Fruit fly (Drosophila melanogaster) whole organism, prepupa: ENCODE results near the gene Ilk.
A peak's percentile ranks its signal among the peaks of the same experiment; 100 is the strongest.

Experiments
- Blimp-1 ChIP-seq: fragments of 200-800 bp; sonication (Bioruptor generic); optimal IDR thresholded peaks from 3 replicates; lab custom pipeline; 2017; ENCODE audit warnings: missing biosample characterization, missing genetic modification characterization, mild to moderate bottlenecking, moderate library complexity, missing genetic modification reagents
- CG10631 ChIP-seq: fragments of 200-800 bp; sonication (Bioruptor generic); optimal IDR thresholded peaks from 2 replicates; lab custom pipeline; 2016; ENCODE audit warnings: missing biosample characterization, missing genetic modification characterization
- CG10669 ChIP-seq: fragments of 200-800 bp; sonication (Bioruptor generic); optimal IDR thresholded peaks from 3 replicates; lab custom pipeline; 2018; ENCODE audit warnings: missing biosample characterization, mild to moderate bottlenecking, missing genetic modification characterization, moderate library complexity
- CG11294 ChIP-seq: fragments of 200-800 bp; sonication (Bioruptor generic); IDR thresholded peaks from 2 replicates; pipeline ENCODE4 v1.3.6; 2022; ENCODE audit warnings: missing biosample characterization, missing genetic modification characterization
- CG11762 ChIP-seq: fragments of 200-800 bp; sonication (Bioruptor generic); optimal IDR thresholded peaks from 3 replicates; lab custom pipeline; 2016; ENCODE audit warnings: missing biosample characterization, missing genetic modification characterization; ENCODE audit not compliant: insufficient read depth
- CG15336 ChIP-seq: fragments of 200-800 bp; sonication (Bioruptor generic); IDR thresholded peaks from 2 replicates; pipeline ENCODE4 v1.3.6; 2022; ENCODE audit warnings: missing biosample characterization, missing genetic modification characterization
- CG16779 ChIP-seq: fragments of 200-800 bp; sonication (Bioruptor generic); optimal IDR thresholded peaks from 3 replicates; lab custom pipeline; 2017; ENCODE audit warnings: missing biosample characterization, mild to moderate bottlenecking, missing genetic modification characterization
- CG3032 ChIP-seq: fragments of 200-800 bp; optimal IDR thresholded peaks from 2 replicates; lab custom pipeline; 2019; ENCODE audit warnings: missing biosample characterization, mild to moderate bottlenecking, missing genetic modification characterization, moderate library complexity
- CG31627 ChIP-seq: fragments of 200-800 bp; sonication (Bioruptor generic); optimal IDR thresholded peaks from 3 replicates; lab custom pipeline; 2016; ENCODE audit warnings: missing biosample characterization, missing genetic modification characterization
- CG32006 ChIP-seq: fragments of 200-800 bp; sonication (Bioruptor generic); optimal IDR thresholded peaks from 3 replicates; lab custom pipeline; 2017; ENCODE audit warnings: missing biosample characterization, mild to moderate bottlenecking, missing genetic modification characterization
- CG34406 ChIP-seq: fragments of 200-800 bp; sonication (Bioruptor generic); optimal IDR thresholded peaks from 3 replicates; lab custom pipeline; 2016; ENCODE audit warnings: missing biosample characterization, missing genetic modification characterization
- CG4318 ChIP-seq: fragments of 200-800 bp; sonication (Bioruptor generic); optimal IDR thresholded peaks from 3 replicates; lab custom pipeline; 2017; ENCODE audit warnings: missing biosample characterization, mild to moderate bottlenecking, missing genetic modification characterization
- CG6163 ChIP-seq: fragments of 200-800 bp; sonication (Bioruptor generic); IDR thresholded peaks from 3 replicates; pipeline ENCODE4 v1.3.6; 2022; ENCODE audit warnings: missing biosample characterization, missing genetic modification characterization
- CG6276 ChIP-seq: fragments of 200-800 bp; sonication (Bioruptor generic); optimal IDR thresholded peaks from 2 replicates; lab custom pipeline; 2017; ENCODE audit warnings: missing biosample characterization, mild to moderate bottlenecking, missing genetic modification characterization
- CG6808 ChIP-seq: fragments of 200-800 bp; sonication (Bioruptor generic); optimal IDR thresholded peaks from 3 replicates; lab custom pipeline; 2017; ENCODE audit warnings: missing biosample characterization, missing genetic modification characterization, mild to moderate bottlenecking, moderate library complexity, missing genetic modification reagents
- CG6854 ChIP-seq: fragments of 200-800 bp; sonication (Bioruptor generic); optimal IDR thresholded peaks from 2 replicates; lab custom pipeline; 2017; ENCODE audit warnings: missing biosample characterization, mild to moderate bottlenecking, missing genetic modification characterization
- CG7368 ChIP-seq: fragments of 200-800 bp; sonication (Bioruptor generic); optimal IDR thresholded peaks from 3 replicates; lab custom pipeline; 2016; ENCODE audit warnings: missing biosample characterization, missing genetic modification characterization
- CG8119 ChIP-seq: fragments of 200-800 bp; sonication (Bioruptor generic); IDR thresholded peaks from 3 replicates; pipeline ENCODE4 v1.3.6; 2022; ENCODE audit warnings: missing biosample characterization, missing genetic modification characterization
- CG8319 ChIP-seq: fragments of 200-800 bp; sonication (Bioruptor generic); optimal IDR thresholded peaks from 3 replicates; lab custom pipeline; 2016; ENCODE audit warnings: missing biosample characterization, missing genetic modification characterization
- CG8632 ChIP-seq: fragments of 200-800 bp; sonication (Bioruptor generic); optimal IDR thresholded peaks from 3 replicates; lab custom pipeline; 2016; ENCODE audit warnings: missing biosample characterization, missing genetic modification characterization
- CG9139 ChIP-seq: fragments of 200-800 bp; sonication (Bioruptor generic); optimal IDR thresholded peaks from 3 replicates; lab custom pipeline; 2017; ENCODE audit warnings: missing biosample characterization, mild to moderate bottlenecking, missing genetic modification characterization
- Eip75B ChIP-seq: fragments of 200-800 bp; sonication (Bioruptor generic); optimal IDR thresholded peaks from 3 replicates; lab custom pipeline; 2016; ENCODE audit warnings: missing biosample characterization, missing genetic modification characterization
- Eip78C ChIP-seq: fragments of 200-800 bp; sonication (Bioruptor generic); peaks from one replicate; lab custom pipeline; 2016; ENCODE audit warnings: missing biosample characterization, missing genetic modification characterization
- Eip93F ChIP-seq: fragments of 200-800 bp; sonication (Bioruptor generic); optimal IDR thresholded peaks from 2 replicates; lab custom pipeline; 2016; ENCODE audit warnings: missing biosample characterization, mild to moderate bottlenecking, missing genetic modification characterization
- Ets21C ChIP-seq: fragments of 200-800 bp; sonication (Bioruptor generic); optimal IDR thresholded peaks from 3 replicates; lab custom pipeline; 2016; ENCODE audit warnings: missing biosample characterization, missing genetic modification characterization
- Ets96B ChIP-seq: fragments of 200-800 bp; optimal IDR thresholded peaks from 2 replicates; lab custom pipeline; 2019; ENCODE audit warnings: missing biosample characterization, mild to moderate bottlenecking, missing genetic modification characterization, moderate library complexity
- Gug ChIP-seq: fragments of 200-800 bp; sonication (Bioruptor generic); IDR thresholded peaks from 2 replicates; pipeline ENCODE4 v1.3.6; 2022; ENCODE audit warnings: missing biosample characterization, missing genetic modification characterization
- Hr38 ChIP-seq: sonication (Bioruptor generic); optimal IDR thresholded peaks from 2 replicates; lab custom pipeline; 2016; ENCODE audit warnings: missing biosample characterization, missing genetic modification characterization
- Hr39 ChIP-seq: fragments of 200-800 bp; sonication (Bioruptor generic); optimal IDR thresholded peaks from 2 replicates; lab custom pipeline; 2016; ENCODE audit warnings: missing biosample characterization, missing genetic modification characterization
- Hr4 ChIP-seq: fragments of 200-800 bp; sonication (Bioruptor generic); optimal IDR thresholded peaks from 3 replicates; lab custom pipeline; 2016; ENCODE audit warnings: missing biosample characterization, missing genetic modification characterization
- Smox ChIP-seq: fragments of 200-800 bp; sonication (Bioruptor generic); optimal IDR thresholded peaks from 3 replicates; lab custom pipeline; 2016; ENCODE audit warnings: missing biosample characterization, missing genetic modification characterization
- Sox15 ChIP-seq: fragments of 200-800 bp; sonication (Bioruptor generic); optimal IDR thresholded peaks from 3 replicates; lab custom pipeline; 2016; ENCODE audit warnings: missing biosample characterization, missing genetic modification characterization
- achi ChIP-seq: fragments of 200-800 bp; sonication (Bioruptor generic); optimal IDR thresholded peaks from 3 replicates; lab custom pipeline; 2016; ENCODE audit warnings: missing biosample characterization, missing genetic modification characterization
- acj6 ChIP-seq: fragments of 200-800 bp; sonication (Bioruptor generic); optimal IDR thresholded peaks from 3 replicates; lab custom pipeline; 2016; ENCODE audit warnings: missing biosample characterization, missing genetic modification characterization
- cyc ChIP-seq: fragments of 200-800 bp; sonication (Bioruptor generic); optimal IDR thresholded peaks from 3 replicates; lab custom pipeline; 2016; ENCODE audit warnings: missing biosample characterization, missing genetic modification characterization
- dac ChIP-seq: fragments of 200-800 bp; sonication (Bioruptor generic); optimal IDR thresholded peaks from 2 replicates; lab custom pipeline; 2017; ENCODE audit warnings: missing biosample characterization, mild to moderate bottlenecking, missing genetic modification characterization
- dsx ChIP-seq: fragments of 200-800 bp; optimal IDR thresholded peaks from 3 replicates; lab custom pipeline; 2019; ENCODE audit warnings: missing biosample characterization, mild to moderate bottlenecking, missing genetic modification characterization, moderate library complexity; ENCODE audit not compliant: poor library complexity, severe bottlenecking
- eg ChIP-seq: fragments of 200-800 bp; sonication (Bioruptor generic); IDR thresholded peaks from 3 replicates; pipeline ENCODE4 v1.3.6; 2022; ENCODE audit warnings: missing biosample characterization, missing genetic modification characterization
- esn ChIP-seq: fragments of 200-800 bp; sonication (Bioruptor generic); optimal IDR thresholded peaks from 2 replicates; lab custom pipeline; 2016; ENCODE audit warnings: missing biosample characterization, mild to moderate bottlenecking, missing genetic modification characterization, moderate library complexity
- fd59A ChIP-seq: fragments of 200-800 bp; sonication (Bioruptor generic); optimal IDR thresholded peaks from 2 replicates; lab custom pipeline; 2017; ENCODE audit warnings: missing biosample characterization, mild to moderate bottlenecking, missing genetic modification characterization, missing genetic modification reagents
- fd85E ChIP-seq: fragments of 200-800 bp; sonication (Bioruptor generic); optimal IDR thresholded peaks from 3 replicates; lab custom pipeline; 2016; ENCODE audit warnings: missing biosample characterization, missing genetic modification characterization
- fkh ChIP-seq: fragments of 200-800 bp; sonication (Bioruptor generic); optimal IDR thresholded peaks from 3 replicates; lab custom pipeline; 2017; ENCODE audit warnings: missing biosample characterization, mild to moderate bottlenecking, missing genetic modification characterization, moderate library complexity
- net ChIP-seq: fragments of 200-800 bp; sonication (Bioruptor generic); optimal IDR thresholded peaks from 3 replicates; lab custom pipeline; 2016; ENCODE audit warnings: missing biosample characterization, missing genetic modification characterization
- salr ChIP-seq, 2 experiments: fragments of 200-800 bp; sonication (Bioruptor generic); optimal IDR thresholded peaks; 3 replicates each; lab custom pipeline; 2016 to 2018; ENCODE audit warnings: missing biosample characterization in 2 of 2, missing genetic modification characterization in 2 of 2, mild to moderate bottlenecking in 1 of 2
- ss ChIP-seq, 2 experiments: fragments of 200-800 bp; sonication (Bioruptor generic); optimal IDR thresholded peaks; 2 replicates in 1 of 2; 3 replicates in 1 of 2; lab custom pipeline; 2017 to 2018; ENCODE audit warnings: mild to moderate bottlenecking in 2 of 2, missing biosample characterization in 2 of 2, missing genetic modification characterization in 2 of 2, moderate library complexity in 1 of 2
- topi ChIP-seq: fragments of 200-800 bp; sonication (Bioruptor generic); optimal IDR thresholded peaks from 3 replicates; lab custom pipeline; 2016; ENCODE audit warnings: missing biosample characterization, missing genetic modification characterization

Gene Ilk

DNA sequence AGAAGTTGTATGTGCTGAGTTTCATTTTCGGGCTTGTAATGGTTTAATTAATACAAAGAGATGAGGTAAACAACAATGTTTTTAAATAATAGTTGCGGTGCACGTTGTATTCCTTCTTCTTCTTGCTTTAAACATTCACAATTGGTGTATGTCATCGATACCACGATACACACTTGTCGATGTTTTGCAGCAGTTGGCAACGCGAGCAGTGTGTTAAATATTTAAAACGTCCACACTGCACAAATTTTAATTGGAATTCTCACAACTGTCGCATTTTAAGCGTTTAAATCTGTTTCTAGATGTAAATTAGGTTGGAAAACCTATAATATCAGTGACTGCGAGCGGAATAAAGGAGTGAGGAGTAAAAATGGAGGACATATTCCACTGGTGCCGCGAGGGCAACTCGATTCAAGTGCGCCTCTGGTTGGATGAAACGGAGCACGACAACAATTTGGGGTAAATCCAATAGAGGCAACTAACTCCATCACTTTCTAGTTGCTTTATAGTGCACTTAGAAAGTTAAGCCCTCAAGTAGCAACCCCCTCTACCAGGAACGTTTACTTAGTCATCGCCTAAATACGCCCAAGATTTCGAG lies at the start of gene Ilk, which contains the start of gene Trmt112:
Ilk (plus strand) TSS at position 205 of the 595 bp plus-strand sequence.
Trmt112 (minus strand) TSS at position 143 of the 595 bp plus-strand sequence.
- TF ChIP-seq Eip78C (GFP tag; lab: Kevin White, UChicago) (peak; percentile 76), cyc (GFP tag; lab: Kevin White, UChicago) (no peak), fd59A (no peak), fkh (GFP tag; lab: Kevin White, UChicago) (peak; percentile 60), esn (GFP tag; lab: Kevin White, UChicago) (no peak), CG6163 (GFP tag; lab: Robert Waterston, UW) (no peak), CG9139 (GFP tag; lab: Kevin White, UChicago) (no peak), CG6808 (GFP tag; lab: Kevin White, UChicago) (no peak), Ets21C (GFP tag; lab: Kevin White, UChicago) (no peak), dsx (peak; percentile 46), CG15336 (GFP tag; lab: Robert Waterston, UW) (no peak), CG8319 (GFP tag; lab: Kevin White, UChicago) (no peak)

DNA sequence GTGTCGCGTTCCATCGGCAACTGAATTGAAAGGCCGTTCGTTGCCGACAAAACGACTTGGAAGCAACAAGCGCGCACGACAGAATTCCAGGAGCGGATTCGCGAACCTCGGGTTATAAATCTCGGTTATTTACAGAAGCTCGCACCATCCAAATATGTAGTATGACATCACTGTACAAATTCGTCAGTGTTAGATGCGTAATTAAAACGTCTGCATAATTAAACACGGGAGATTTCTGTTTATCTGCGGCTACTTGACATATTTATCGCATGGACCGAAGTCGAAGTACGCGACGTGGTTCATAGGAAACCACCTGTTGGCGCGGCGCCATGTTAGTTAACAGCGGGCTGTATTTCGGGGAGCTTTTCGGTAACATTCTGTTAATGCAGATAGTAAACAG lies 44.8 kb upstream of the Ilk start, which contains the start of gene Ac78C:
Ac78C (minus strand) TSS at position 26 of the 400 bp plus-strand sequence.
- peak; percentile 86 for TF ChIP-seq Hr39 (GFP tag; lab: Kevin White, UChicago)
- peak; percentile 85 for TF ChIP-seq dac
- peak; percentile 77 for TF ChIP-seq Smox (GFP tag; lab: Kevin White, UChicago)
- peak; percentile 94 for TF ChIP-seq Eip78C (GFP tag; lab: Kevin White, UChicago)
- peak; percentile 82 for TF ChIP-seq acj6 (GFP tag; lab: Kevin White, UChicago)
- TF ChIP-seq CG11762 (GFP tag; lab: Kevin White, UChicago) = peak; percentile 79
- peak; percentile 81 for TF ChIP-seq CG10631
- peak; percentile 87 for TF ChIP-seq CG8119 (GFP tag; lab: Robert Waterston, UW)
- peak; percentile 51 for TF ChIP-seq Blimp-1 (GFP tag; lab: Kevin White, UChicago)
- peak; percentile 90 for TF ChIP-seq Gug
- TF ChIP-seq CG6808 (GFP tag; lab: Kevin White, UChicago) = peak; percentile 73
- TF ChIP-seq CG34406 = peak; percentile 75
- peak; percentile 84 for TF ChIP-seq esn (GFP tag; lab: Kevin White, UChicago)
- peak; percentile 85 for TF ChIP-seq CG32006 (GFP tag; lab: Kevin White, UChicago)
- TF ChIP-seq Sox15 = peak; percentile 77
- peak; percentile 82 for TF ChIP-seq CG8319 (GFP tag; lab: Kevin White, UChicago)
- peak; percentile 82 for TF ChIP-seq CG4318 (GFP tag; lab: Kevin White, UChicago)
- TF ChIP-seq CG10669 (GFP tag; lab: Kevin White, UChicago) = peak; percentile 79
- peak; percentile 24 to 59 for TF ChIP-seq salr (GFP tag; optimal IDR thresholded peaks at IDR 0.05; lab: Kevin White, UChicago)
- peak; percentile 90 for TF ChIP-seq Eip75B (GFP tag; lab: Kevin White, UChicago)
- peak; percentile 96 for TF ChIP-seq fkh (GFP tag; lab: Kevin White, UChicago)
- peak; percentile 82 for TF ChIP-seq CG16779 (tag; lab: Kevin White, UChicago)
- TF ChIP-seq Hr4 = peak; percentile 91
- peak; percentile 86 for TF ChIP-seq CG31627
- peak; percentile 70 for TF ChIP-seq dsx
- peak; percentile 82 for TF ChIP-seq topi (GFP tag; lab: Kevin White, UChicago)
- TF ChIP-seq cyc (GFP tag; lab: Kevin White, UChicago) = peak; percentile 87
- peak; percentile 78 for TF ChIP-seq CG9139 (GFP tag; lab: Kevin White, UChicago)
- peak; percentile 38 for TF ChIP-seq Hr38 (GFP tag; lab: Kevin White, UChicago)
- TF ChIP-seq CG6854 (GFP tag; lab: Kevin White, UChicago) = peak; percentile 88
- peak; percentile 81 for TF ChIP-seq CG3032 (tag; lab: Kevin White, UChicago)
- TF ChIP-seq fd85E = peak; percentile 67
- TF ChIP-seq CG6276 (GFP tag; lab: Kevin White, UChicago) = peak; percentile 87
- TF ChIP-seq Ets96B (tag; lab: Kevin White, UChicago) = peak; percentile 83
- TF ChIP-seq Ets21C (GFP tag; lab: Kevin White, UChicago) = peak; percentile 80
- TF ChIP-seq CG7368 (GFP tag; lab: Kevin White, UChicago) = peak; percentile 89
- TF ChIP-seq net (GFP tag; lab: Kevin White, UChicago) = peak; percentile 87
- peak; percentile 77 to 85 for TF ChIP-seq ss (GFP tag; optimal IDR thresholded peaks at IDR 0.05; lab: Kevin White, UChicago)
- TF ChIP-seq CG11294 = peak; percentile 82
- peak; percentile 84 for TF ChIP-seq achi (GFP tag; lab: Kevin White, UChicago)
- peak; percentile 91 for TF ChIP-seq eg (GFP tag; lab: Robert Waterston, UW)
- peak; percentile 88 for TF ChIP-seq CG15336 (GFP tag; lab: Robert Waterston, UW)
- peak; percentile 63 for TF ChIP-seq fd59A
- TF ChIP-seq CG8632 (GFP tag; lab: Kevin White, UChicago) = peak; percentile 76
- TF ChIP-seq Eip93F (GFP tag; lab: Kevin White, UChicago) = no peak
